Fruit fly (Drosophila melanogaster) whole organism, embryonic: ENCODE measurements around the gene wuho.

ENCODE experiments used
- Adf1 ChIP-seq: fragments of 200-800 bp; sonication (Bioruptor generic); IDR thresholded peaks from 2 replicates; pipeline ENCODE4 v1.3.6; 2022; ENCODE audit warnings: missing biosample characterization, missing genetic modification characterization
- Atf3 ChIP-seq: fragments of 200-800 bp; sonication (Bioruptor generic); optimal IDR thresholded peaks from 3 replicates; lab custom pipeline; 2016; ENCODE audit warnings: missing biosample characterization, missing genetic modification characterization
- Bgb ChIP-seq: fragments of 200-800 bp; sonication (Bioruptor generic); IDR thresholded peaks from 2 replicates; pipeline ENCODE4 v1.3.6; 2022; ENCODE audit warnings: missing biosample characterization, missing genetic modification characterization; ENCODE audit not compliant: partially characterized antibody
- CG10431 ChIP-seq: fragments of 200-800 bp; sonication (Bioruptor generic); optimal IDR thresholded peaks from 3 replicates; lab custom pipeline; 2018; ENCODE audit warnings: missing biosample characterization, mild to moderate bottlenecking, missing genetic modification characterization
- CG14014 ChIP-seq: fragments of 200-800 bp; sonication (Bioruptor generic); IDR thresholded peaks from 2 replicates; pipeline ENCODE4 v1.3.6; 2022; ENCODE audit warnings: missing biosample characterization, missing genetic modification characterization
- CG14441 ChIP-seq: fragments of 200-800 bp; sonication (Bioruptor generic); IDR thresholded peaks from 2 replicates; pipeline ENCODE4 v1.3.6; 2022; ENCODE audit warnings: missing biosample characterization, missing genetic modification characterization
- CG1529 ChIP-seq: fragments of 200-800 bp; sonication (Bioruptor generic); optimal IDR thresholded peaks from 3 replicates; lab custom pipeline; 2018; ENCODE audit warnings: missing biosample characterization, missing genetic modification characterization
- CG15696 ChIP-seq: fragments of 200-800 bp; sonication (Bioruptor generic); optimal IDR thresholded peaks from 2 replicates; lab custom pipeline; 2019; ENCODE audit warnings: missing biosample characterization, mild to moderate bottlenecking, missing genetic modification characterization, moderate library complexity
- CG17359 ChIP-seq: fragments of 200-800 bp; sonication (Bioruptor generic); optimal IDR thresholded peaks from 3 replicates; lab custom pipeline; 2018; ENCODE audit warnings: missing biosample characterization, mild to moderate bottlenecking, missing genetic modification characterization, moderate library complexity
- CG17361 ChIP-seq: fragments of 200-800 bp; sonication (Bioruptor generic); IDR thresholded peaks from 3 replicates; pipeline ENCODE4 v1.3.6; 2022; ENCODE audit warnings: missing biosample characterization, missing genetic modification characterization
- CG17829 ChIP-seq: fragments of 200-800 bp; optimal IDR thresholded peaks from 2 replicates; lab custom pipeline; 2019; ENCODE audit warnings: missing biosample characterization, mild to moderate bottlenecking, missing genetic modification characterization, moderate library complexity
- CG1832 ChIP-seq: fragments of 200-800 bp; sonication (Bioruptor generic); optimal IDR thresholded peaks from 2 replicates; lab custom pipeline; 2017; ENCODE audit warnings: missing biosample characterization, mild to moderate bottlenecking, missing genetic modification characterization, inconsistent platforms
- CG2116 ChIP-seq: fragments of 200-800 bp; sonication (Bioruptor generic); optimal IDR thresholded peaks from 3 replicates; lab custom pipeline; 2018; ENCODE audit warnings: missing biosample characterization, mild to moderate bottlenecking, missing genetic modification characterization
- CG2129 ChIP-seq: fragments of 200-800 bp; sonication (Bioruptor generic); IDR thresholded peaks from 2 replicates; pipeline ENCODE4 v1.3.6; 2022; ENCODE audit warnings: missing biosample characterization, missing genetic modification characterization; ENCODE audit not compliant: partially characterized antibody
- CG30403 ChIP-seq: fragments of 200-800 bp; sonication (Bioruptor generic); optimal IDR thresholded peaks from 3 replicates; lab custom pipeline; 2016; ENCODE audit warnings: missing biosample characterization, missing genetic modification characterization
- CG31441 ChIP-seq: fragments of 200-800 bp; sonication (Bioruptor generic); IDR thresholded peaks from 2 replicates; pipeline ENCODE4 v1.3.6; 2022; ENCODE audit warnings: missing biosample characterization, missing genetic modification characterization
- CG3281 ChIP-seq: fragments of 200-800 bp; sonication (Bioruptor generic); optimal IDR thresholded peaks from 3 replicates; lab custom pipeline; 2017; ENCODE audit warnings: missing biosample characterization, mild to moderate bottlenecking, missing genetic modification characterization
- CG33213 ChIP-seq: fragments of 200-800 bp; sonication (Bioruptor generic); optimal IDR thresholded peaks from 3 replicates; lab custom pipeline; 2016; ENCODE audit warnings: missing biosample characterization, missing genetic modification characterization
- CG4404 ChIP-seq: fragments of 200-800 bp; sonication (Bioruptor generic); IDR thresholded peaks from 2 replicates; pipeline ENCODE4 v1.3.6; 2022; ENCODE audit warnings: missing biosample characterization, missing genetic modification characterization
- CG6765 ChIP-seq: fragments of 200-800 bp; sonication (Bioruptor generic); optimal IDR thresholded peaks from 3 replicates; lab custom pipeline; 2017; ENCODE audit warnings: missing biosample characterization, mild to moderate bottlenecking, missing genetic modification characterization
- CG7271 ChIP-seq: fragments of 200-800 bp; sonication (Bioruptor generic); optimal IDR thresholded peaks from 2 replicates; lab custom pipeline; 2018; ENCODE audit warnings: missing biosample characterization, mild to moderate bottlenecking, missing genetic modification characterization, moderate library complexity
- CG7786 ChIP-seq: fragments of 200-800 bp; sonication (Bioruptor generic); optimal IDR thresholded peaks from 2 replicates; lab custom pipeline; 2016; ENCODE audit warnings: missing biosample characterization, missing genetic modification characterization
- CG8089 ChIP-seq: fragments of 200-800 bp; sonication (Bioruptor generic); optimal IDR thresholded peaks from 3 replicates; lab custom pipeline; 2016; ENCODE audit warnings: missing biosample characterization, missing genetic modification characterization
- CoRest ChIP-seq: fragments of 200-800 bp; sonication (Bioruptor generic); optimal IDR thresholded peaks from 3 replicates; lab custom pipeline; 2018; ENCODE audit warnings: missing biosample characterization, mild to moderate bottlenecking, missing genetic modification characterization, moderate library complexity
- Dbx ChIP-seq: fragments of 200-800 bp; sonication (Bioruptor generic); IDR thresholded peaks from 3 replicates; pipeline ENCODE4 v1.3.6; 2022; ENCODE audit warnings: missing biosample characterization, missing genetic modification characterization
- Dek ChIP-seq: fragments of 200-800 bp; sonication (Bioruptor generic); optimal IDR thresholded peaks from 3 replicates; lab custom pipeline; 2019; ENCODE audit warnings: missing biosample characterization, mild to moderate bottlenecking, missing genetic modification characterization, moderate library complexity
- Drgx ChIP-seq: fragments of 200-800 bp; sonication (Bioruptor generic); IDR thresholded peaks from 2 replicates; pipeline ENCODE4 v1.3.6; 2022; ENCODE audit warnings: missing biosample characterization, missing genetic modification characterization
- HLH4C ChIP-seq: fragments of 200-800 bp; sonication (Bioruptor generic); IDR thresholded peaks from 3 replicates; pipeline ENCODE4 v1.3.6; 2022; ENCODE audit warnings: missing biosample characterization, missing genetic modification characterization; ENCODE audit not compliant: partially characterized antibody
- MESR4 ChIP-seq: fragments of 200-800 bp; sonication (Bioruptor generic); optimal IDR thresholded peaks from 2 replicates; lab custom pipeline; 2018; ENCODE audit warnings: missing biosample characterization, mild to moderate bottlenecking, missing genetic modification characterization, moderate library complexity
- MTF-1 ChIP-seq: fragments of 200-800 bp; sonication (Bioruptor generic); optimal IDR thresholded peaks from 2 replicates; lab custom pipeline; 2018; ENCODE audit warnings: missing biosample characterization, mild to moderate bottlenecking, missing genetic modification characterization, borderline replicate concordance
- Myb ChIP-seq: fragments of 200-800 bp; sonication (Bioruptor generic); optimal IDR thresholded peaks from 2 replicates; lab custom pipeline; 2016; ENCODE audit warnings: missing biosample characterization, missing genetic modification characterization
- NFAT ChIP-seq: fragments of 200-800 bp; sonication (Bioruptor generic); IDR thresholded peaks from 2 replicates; pipeline ENCODE4 v1.3.6; 2022; ENCODE audit warnings: missing biosample characterization, missing genetic modification characterization
- Sry-β ChIP-seq: fragments of 200-800 bp; sonication (Bioruptor generic); optimal IDR thresholded peaks from 2 replicates; lab custom pipeline; 2018; ENCODE audit warnings: missing biosample characterization, mild to moderate bottlenecking, missing genetic modification characterization, moderate library complexity
- TFAM ChIP-seq: fragments of 200-800 bp; sonication (Bioruptor generic); optimal IDR thresholded peaks from 2 replicates; lab custom pipeline; 2017; ENCODE audit warnings: missing biosample characterization, missing genetic modification characterization, inconsistent platforms
- cas ChIP-seq: fragments of 200-800 bp; sonication (Bioruptor generic); IDR thresholded peaks from 2 replicates; pipeline ENCODE4 v1.3.6; 2022; ENCODE audit warnings: missing biosample characterization, missing genetic modification characterization
- croc ChIP-seq: fragments of 200-800 bp; sonication (Bioruptor generic); conservative IDR thresholded peaks from 3 replicates; pipeline ENCODE4 v1.3.6; 2022; ENCODE audit warnings: missing biosample characterization, missing genetic modification characterization
- fd96Cb ChIP-seq: fragments of 200-800 bp; sonication (Bioruptor generic); optimal IDR thresholded peaks from 2 replicates; lab custom pipeline; 2018; ENCODE audit warnings: missing biosample characterization, mild to moderate bottlenecking, missing genetic modification characterization, moderate library complexity
- gsb ChIP-seq: fragments of 200-800 bp; sonication (Bioruptor generic); IDR thresholded peaks from 2 replicates; pipeline ENCODE4 v1.3.6; 2022; ENCODE audit warnings: missing biosample characterization, missing genetic modification characterization
- hkb ChIP-seq, 2 experiments: fragments of 200-800 bp in 1 of 2; fragments of >200 bp in 1 of 2; sonication (Bioruptor generic) in 1 of 2; IDR thresholded peaks in 1 of 2; optimal IDR thresholded peaks in 1 of 2; 2 replicates each; pipeline versions ENCODE4 v1.3.6 to Lab custom; 2017 to 2022; ENCODE audit warnings: missing biosample characterization in 1 of 2, missing genetic modification characterization in 1 of 2
- ken ChIP-seq: fragments of 200-800 bp; sonication (Bioruptor generic); IDR thresholded peaks from 3 replicates; pipeline ENCODE4 v1.3.6; 2022; ENCODE audit warnings: missing biosample characterization, missing genetic modification characterization
- otp ChIP-seq: fragments of 200-800 bp; sonication (Bioruptor generic); IDR thresholded peaks from 3 replicates; pipeline ENCODE4, ENCODE4 v1.3.6; 2022; ENCODE audit warnings: missing biosample characterization, missing genetic modification characterization
- pho ChIP-seq: fragments of 200-800 bp; sonication (Bioruptor generic); optimal IDR thresholded peaks from 2 replicates; lab custom pipeline; 2016; ENCODE audit warnings: missing biosample characterization, missing genetic modification characterization
- phol ChIP-seq: fragments of 200-800 bp; sonication (Bioruptor generic); optimal IDR thresholded peaks from 3 replicates; lab custom pipeline; 2018; ENCODE audit warnings: missing biosample characterization, mild to moderate bottlenecking, missing genetic modification characterization, moderate library complexity
- salm ChIP-seq: fragments of 200-800 bp; sonication (Bioruptor generic); optimal IDR thresholded peaks from 2 replicates; lab custom pipeline; 2018; ENCODE audit warnings: missing biosample characterization, mild to moderate bottlenecking, missing genetic modification characterization
- schlank ChIP-seq: fragments of 200-800 bp; sonication (Bioruptor generic); optimal IDR thresholded peaks from 2 replicates; lab custom pipeline; 2018; ENCODE audit warnings: missing biosample characterization, mild to moderate bottlenecking, missing genetic modification characterization
- tgo ChIP-seq: fragments of 200-800 bp; sonication (Bioruptor generic); IDR thresholded peaks from 3 replicates; pipeline ENCODE4 v1.3.6; 2022; ENCODE audit warnings: missing biosample characterization, missing genetic modification characterization
- trh ChIP-seq: fragments of 200-800 bp; sonication (Bioruptor generic); optimal IDR thresholded peaks from 2 replicates; lab custom pipeline; 2016; ENCODE audit warnings: missing biosample characterization, missing genetic modification characterization
- wor ChIP-seq: fragments of 200-800 bp; sonication (Bioruptor generic); IDR thresholded peaks from 2 replicates; pipeline ENCODE4 v1.3.6; 2022; ENCODE audit warnings: missing biosample characterization, missing genetic modification characterization
- zen ChIP-seq: fragments of 200-800 bp; sonication (Bioruptor generic); optimal IDR thresholded peaks from 3 replicates; lab custom pipeline; 2018; ENCODE audit warnings: missing biosample characterization, mild to moderate bottlenecking, missing genetic modification characterization, moderate library complexity
- zfh2 ChIP-seq: fragments of 200-800 bp; sonication (Bioruptor generic); optimal IDR thresholded peaks from 2 replicates; lab custom pipeline; 2016; ENCODE audit warnings: missing biosample characterization, missing genetic modification characterization

The wuho gene

dm6 chrX:6263614-6264130 is 24.2 kb upstream of the wuho start (continued):
- no peak for TF ChIP-seq hkb (optimal IDR thresholded peaks at IDR 0.05; lab: Kevin White, UChicago)
- peak; percentile 84 for TF ChIP-seq hkb (GFP tag; IDR thresholded peaks at IDR 0.05; lab: Robert Waterston, UW)
- peak; percentile 11 for TF ChIP-seq Atf3 (GFP tag; lab: Kevin White, UChicago)
- no peak for TF ChIP-seq Bgb (GFP tag; lab: Robert Waterston, UW)
- no peak for TF ChIP-seq MTF-1 (GFP tag; lab: Kevin White, UChicago)
- peak; percentile 63 for TF ChIP-seq CG14441 (GFP tag; lab: Robert Waterston, UW)
- no peak for TF ChIP-seq Sry-β (GFP tag; lab: Kevin White, UChicago)
- TF ChIP-seq zen: peak; percentile 34
- peak; percentile 65 for TF ChIP-seq gsb (GFP tag; lab: Robert Waterston, UW)
- peak; percentile 55 for TF ChIP-seq Dbx (GFP tag; lab: Robert Waterston, UW)
- peak; percentile 83 for TF ChIP-seq CoRest (tag; lab: Kevin White, UChicago)
- no peak for TF ChIP-seq trh (GFP tag; lab: Kevin White, UChicago)
- peak; percentile 72 for TF ChIP-seq schlank (tag; lab: Kevin White, UChicago)
- peak; percentile 24 for TF ChIP-seq CG1529 (GFP tag; lab: Kevin White, UChicago)
- TF ChIP-seq CG3281 (GFP tag; lab: Kevin White, UChicago): peak; percentile 91
- TF ChIP-seq wor (GFP tag; lab: Robert Waterston, UW): no peak
- peak; percentile 66 for TF ChIP-seq salm (tag; lab: Kevin White, UChicago)
- TF ChIP-seq TFAM (GFP tag; lab: Kevin White, UChicago): no peak
- TF ChIP-seq CG17361 (GFP tag; lab: Robert Waterston, UW): peak; percentile 90
- peak; percentile 81 for TF ChIP-seq CG31441 (GFP tag; lab: Robert Waterston, UW)
- no peak for TF ChIP-seq CG1832 (GFP tag; lab: Kevin White, UChicago)
- TF ChIP-seq MESR4 (GFP tag; lab: Kevin White, UChicago): no peak
- TF ChIP-seq CG30403 (GFP tag; lab: Kevin White, UChicago): peak; percentile 77
- no peak for TF ChIP-seq CG8089 (GFP tag; lab: Kevin White, UChicago)
- no peak for TF ChIP-seq ken
- no peak for TF ChIP-seq CG7271 (tag; lab: Kevin White, UChicago)
- TF ChIP-seq CG10431 (GFP tag; lab: Kevin White, UChicago): no peak
- TF ChIP-seq CG4404 (GFP tag; lab: Robert Waterston, UW): 0 out of 2 replicates have a peak, but pooled peaks have one; percentile 12
- TF ChIP-seq CG6765: peak; percentile 76
- TF ChIP-seq CG17829 (tag; lab: Kevin White, UChicago): peak; percentile 71
- TF ChIP-seq CG17359: peak; percentile 75
- no peak for TF ChIP-seq Myb (GFP tag; lab: Kevin White, UChicago)
- TF ChIP-seq NFAT (GFP tag; lab: Robert Waterston, UW): no peak
- peak; percentile 84 for TF ChIP-seq phol (tag; lab: Kevin White, UChicago)
- peak; percentile 19 for TF ChIP-seq CG2116 (GFP tag; lab: Kevin White, UChicago)
- peak; percentile 52; the same call in 1 of the 2 replicates for TF ChIP-seq Drgx (GFP tag; lab: Robert Waterston, UW)
- TF ChIP-seq otp (GFP tag; lab: Robert Waterston, UW): no peak
- TF ChIP-seq CG2129 (GFP tag; lab: Robert Waterston, UW): no peak
- peak; percentile 17 for TF ChIP-seq CG15696 (tag; lab: Kevin White, UChicago)
- TF ChIP-seq HLH4C (GFP tag; lab: Robert Waterston, UW): no peak
- TF ChIP-seq CG7786: peak; percentile 60
- peak; percentile 48 for TF ChIP-seq pho (GFP tag; lab: Kevin White, UChicago)
- peak; percentile 37 for TF ChIP-seq zfh2
- peak; percentile 69 for TF ChIP-seq fd96Cb (tag; lab: Kevin White, UChicago)
- peak; percentile 62 for TF ChIP-seq CG14014 (GFP tag; lab: Robert Waterston, UW)
- TF ChIP-seq Adf1 (GFP tag; lab: Robert Waterston, UW): peak; percentile 11; the same call in 1 of the 2 replicates
- TF ChIP-seq cas (GFP tag; lab: Robert Waterston, UW): no peak
- TF ChIP-seq croc: peak; percentile 42; the same call in 1 of the 3 replicates
- TF ChIP-seq Dek (tag; lab: Kevin White, UChicago): peak; percentile 51
- TF ChIP-seq CG33213 (GFP tag; lab: Kevin White, UChicago): peak; percentile 16
- TF ChIP-seq tgo: peak; percentile 58; the same call in 2 of the 3 replicates
